ENCODE assay signal across 3 worm cellular contexts in genomic region chrV:18560188-18560587, ce11.
TF ChIP-seq lines count a peak whose summit lies in the region.

TSS of gene ttr-26 (minus strand) at chrV:18560288.

TF ChIP-seq in whole organism, L1 larva, 84 proteins besides CTCF, POLR2A, EP300 and RAD21:
- no peak for TF ChIP-seq mep-1 (tag; optimal IDR thresholded peaks at IDR 0.05; lab: Kevin White, UChicago)
- TF ChIP-seq pqm-1 (tag; optimal IDR thresholded peaks at IDR 0.05; lab: Kevin White, UChicago) = no peak
- no peak for TF ChIP-seq unc-30 (tag; optimal IDR thresholded peaks at IDR 0.05; lab: Kevin White, UChicago)
- no peak for TF ChIP-seq efl-1 (optimal IDR thresholded peaks at IDR 0.05; lab: Kevin White, UChicago)
- TF ChIP-seq efl-1 (GFP tag; optimal IDR thresholded peaks at IDR 0.05 in 1 of 2; lab: Kevin White, UChicago) = peak in 1 of 2 experiments; percentile 73
- peak; percentile 8 for TF ChIP-seq nhr-77 (tag; optimal IDR thresholded peaks at IDR 0.05; lab: Kevin White, UChicago)
- no peak for TF ChIP-seq egl-27 (tag; optimal IDR thresholded peaks at IDR 0.05; lab: Kevin White, UChicago)
- TF ChIP-seq nhr-85 (tag; lab: Kevin White, UChicago) = no peak
- TF ChIP-seq lin-35 (GFP tag; optimal IDR thresholded peaks at IDR 0.05; lab: Kevin White, UChicago) = no peak
- peak; percentile 6 for TF ChIP-seq lin-14 (GFP tag; optimal IDR thresholded peaks at IDR 0.05; lab: Kevin White, UChicago)
- TF ChIP-seq isw-1 (GFP tag; IDR thresholded peaks at IDR 0.05; lab: Robert Waterston, UW) = no peak
- TF ChIP-seq C34B4.2 (tag; optimal IDR thresholded peaks at IDR 0.05; lab: Kevin White, UChicago) = no peak
- no peak for TF ChIP-seq ceh-8 (GFP tag; optimal IDR thresholded peaks at IDR 0.05; lab: Kevin White, UChicago)

TF ChIP-seq in whole organism, L2 larva, 48 proteins besides CTCF, POLR2A, EP300 and RAD21:
- TF ChIP-seq ama-1 (optimal IDR thresholded peaks at IDR 0.05; lab: Kevin White, UChicago) (no peak), F13H6.1 (tag; optimal IDR thresholded peaks at IDR 0.05; lab: Kevin White, UChicago) (peak; percentile 8), sma-9 (GFP tag; optimal IDR thresholded peaks at IDR 0.05; lab: Kevin White, UChicago) (no peak), sma-9 (tag; optimal IDR thresholded peaks at IDR 0.05; lab: Kevin White, UChicago) (no peak), nhr-21 (tag; optimal IDR thresholded peaks at IDR 0.05; lab: Kevin White, UChicago) (no peak)

TF ChIP-seq in whole organism, L3 larva, 47 proteins besides CTCF, POLR2A, EP300 and RAD21:
- TF ChIP-seq skn-1 (tag; optimal IDR thresholded peaks at IDR 0.05; lab: Kevin White, UChicago) = no peak
- peak; percentile 72 for TF ChIP-seq pha-4 (tag; optimal IDR thresholded peaks at IDR 0.05; lab: Kevin White, UChicago)
TF ChIP-seq in whole organism, L3 larva: peak in this region for 1.

Comparison
In these comparisons a context has a peak if more than half of its experiments do, and no peak if none do; other contexts are left out.
1. Of the 22 proteins assayed by ChIP-seq in both whole organism, L1 larva and whole organism, L2 larva: peak only in whole organism, L1 larva: nhr-77; only in whole organism, L2 larva: none; in both: none; in neither: 21.